Worm (Caenorhabditis elegans): Measurements from ENCODE around the gene T08B6.9.

DNA sequence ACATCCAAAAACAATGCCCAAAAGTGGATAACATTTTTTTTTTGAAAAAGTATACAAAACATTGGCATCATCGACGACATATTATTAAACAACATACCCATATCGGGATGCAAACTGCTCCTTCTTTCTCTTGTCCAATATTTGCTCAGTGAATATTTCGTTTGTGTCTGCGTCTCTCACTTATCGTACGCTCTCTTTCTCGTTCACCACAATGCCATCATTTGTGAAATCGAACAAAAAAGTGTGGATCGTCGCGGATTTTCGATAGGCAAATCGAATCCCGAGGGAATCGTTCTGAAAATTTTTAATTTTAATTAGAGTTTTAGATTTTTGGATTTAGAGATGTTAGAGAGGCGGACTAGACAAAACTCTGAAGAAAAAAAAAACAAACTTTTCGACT is 43.9 kb upstream of the T08B6.9 start, which contains the start of gene tat-2:
- TF ChIP-seq ref-1 (GFP tag; conservative IDR thresholded peaks at IDR 0.05) (no peak), T22C8.4 (GFP tag; IDR thresholded peaks at IDR 0.05) (no peak), cog-1 (tag; optimal IDR thresholded peaks at IDR 0.05) (no peak), flt-1 (GFP tag; IDR thresholded peaks at IDR 0.05) (no peak), ztf-23 (GFP tag; IDR thresholded peaks at IDR 0.05) (no peak), med-1 (GFP tag; optimal IDR thresholded peaks at IDR 0.05; ENCODE audit: insufficient read depth) (no peak)

Measured in whole organism, midembryonic.